Worm (Caenorhabditis elegans): ENCODE measurements around the gene T24B8.7.

Gene T24B8.7

ce11 chrII:9041306-9041705, 12.2 kb downstream of the T24B8.7 start, which contains the start of gene F37B12.3:
TSS of gene F37B12.3 (minus strand) at chrII:9041406.
- TF ChIP-seq sup-37 (GFP tag; optimal IDR thresholded peaks at IDR 0.05) (no peak), unc-62 (GFP tag; optimal IDR thresholded peaks at IDR 0.05) (no peak), nhr-19 (GFP tag; conservative IDR thresholded peaks at IDR 0.05) (no peak), mep-1 (tag; optimal IDR thresholded peaks at IDR 0.05) (no peak), ceh-82 (tag; optimal IDR thresholded peaks at IDR 0.05) (no peak), zag-1 (tag; optimal IDR thresholded peaks at IDR 0.05) (no peak), efl-1 (optimal IDR thresholded peaks at IDR 0.05) (no peak), efl-1 (GFP tag; optimal IDR thresholded peaks at IDR 0.05 in 1 of 2) (no peak), egl-27 (tag; optimal IDR thresholded peaks at IDR 0.05) (no peak), dpl-1 (GFP tag; optimal IDR thresholded peaks at IDR 0.05) (no peak), jun-1 (tag; optimal IDR thresholded peaks at IDR 0.05) (no peak)

ce11 chrII:9038736-9039135, 14.7 kb downstream of the T24B8.7 start:
- TF ChIP-seq skn-1 (tag; optimal IDR thresholded peaks at IDR 0.05) (peak; percentile 91), dpl-1 (GFP tag; optimal IDR thresholded peaks at IDR 0.05) (no peak)

- TF ChIP-seq efl-1 (optimal IDR thresholded peaks at IDR 0.05) (no peak), efl-1 (GFP tag; optimal IDR thresholded peaks at IDR 0.05 in 1 of 2) (peak in 1 of 2 experiments; percentile 25), rnt-1 (tag; optimal IDR thresholded peaks at IDR 0.05) (no peak)
These were observed 15.3 kb downstream of the T24B8.7 start, which contains the start of gene gcs-1 for ce11 chrII:9038201-9038600. TSS of gene gcs-1 (minus strand) at chrII:9038301.

- TF ChIP-seq vab-15 (tag; optimal IDR thresholded peaks at IDR 0.05) (no peak), alr-1 (tag; optimal IDR thresholded peaks at IDR 0.05; ENCODE audit: borderline replicate concordance) (no peak), egl-27 (tag; optimal IDR thresholded peaks at IDR 0.05) (no peak), nhr-19 (GFP tag; conservative IDR thresholded peaks at IDR 0.05) (no peak), aly-2 (tag; optimal IDR thresholded peaks at IDR 0.05) (no peak), efl-1 (optimal IDR thresholded peaks at IDR 0.05) (no peak), efl-1 (GFP tag; optimal IDR thresholded peaks at IDR 0.05 in 1 of 2) (no peak), mep-1 (tag; optimal IDR thresholded peaks at IDR 0.05) (peak; percentile 2), jun-1 (tag; optimal IDR thresholded peaks at IDR 0.05) (no peak), lin-15B (tag; optimal IDR thresholded peaks at IDR 0.05) (no peak), xbp-1 (tag; optimal IDR thresholded peaks at IDR 0.05) (no peak), blmp-1 (tag; optimal IDR thresholded peaks at IDR 0.05) (peak; percentile 86), egl-13 (tag; optimal IDR thresholded peaks at IDR 0.05) (no peak), tlp-1 (tag; optimal IDR thresholded peaks at IDR 0.05) (no peak), lsy-2 (tag; optimal IDR thresholded peaks at IDR 0.05) (no peak), pag-3 (tag; optimal IDR thresholded peaks at IDR 0.05; ENCODE audit: borderline replicate concordance, insufficient read depth) (no peak), C04F5.9 (tag; optimal IDR thresholded peaks at IDR 0.05) (no peak), grh-1 (GFP tag; IDR thresholded peaks at IDR 0.05) (no peak), nhr-77 (tag; optimal IDR thresholded peaks at IDR 0.05) (no peak), lin-39 (tag; optimal IDR thresholded peaks at IDR 0.05) (no peak), nhr-85 (tag) (peak; percentile 52), snpc-4 (tag; optimal IDR thresholded peaks at IDR 0.05) (no peak), hpl-2 (GFP tag; optimal IDR thresholded peaks at IDR 0.05) (no peak), lin-14 (GFP tag; optimal IDR thresholded peaks at IDR 0.05) (peak; percentile 37), fkh-4 (tag; optimal IDR thresholded peaks at IDR 0.05; ENCODE audit: borderline replicate concordance) (no peak), elt-2 (tag; optimal IDR thresholded peaks at IDR 0.05) (no peak), elt-3 (tag; optimal IDR thresholded peaks at IDR 0.05) (peak in 1 of 6 experiments; percentile 12), ceh-88 (GFP tag; IDR thresholded peaks at IDR 0.05) (no peak), dsc-1 (tag; optimal IDR thresholded peaks at IDR 0.05) (no peak), sox-4 (tag; optimal IDR thresholded peaks at IDR 0.05) (no peak)
These were observed 20.4 kb downstream of the T24B8.7 start for ce11 chrII:9033034-9033433.
